Fruit fly (Drosophila melanogaster) whole organism, prepupa: Measurements from ENCODE around the gene CG13358.

Source experiments
- CG11294 ChIP-seq: fragments of 200-800 bp; sonication (Bioruptor generic); IDR thresholded peaks from 2 replicates; pipeline ENCODE4 v1.3.6; 2022; ENCODE audit warnings: missing biosample characterization, missing genetic modification characterization
- CG3032 ChIP-seq: fragments of 200-800 bp; optimal IDR thresholded peaks from 2 replicates; lab custom pipeline; 2019; ENCODE audit warnings: missing biosample characterization, mild to moderate bottlenecking, missing genetic modification characterization, moderate library complexity
- CG34406 ChIP-seq: fragments of 200-800 bp; sonication (Bioruptor generic); optimal IDR thresholded peaks from 3 replicates; lab custom pipeline; 2016; ENCODE audit warnings: missing biosample characterization, missing genetic modification characterization
- CG6163 ChIP-seq: fragments of 200-800 bp; sonication (Bioruptor generic); IDR thresholded peaks from 3 replicates; pipeline ENCODE4 v1.3.6; 2022; ENCODE audit warnings: missing biosample characterization, missing genetic modification characterization
- CG6808 ChIP-seq: fragments of 200-800 bp; sonication (Bioruptor generic); optimal IDR thresholded peaks from 3 replicates; lab custom pipeline; 2017; ENCODE audit warnings: missing biosample characterization, missing genetic modification characterization, mild to moderate bottlenecking, moderate library complexity, missing genetic modification reagents
- CG8632 ChIP-seq: fragments of 200-800 bp; sonication (Bioruptor generic); optimal IDR thresholded peaks from 3 replicates; lab custom pipeline; 2016; ENCODE audit warnings: missing biosample characterization, missing genetic modification characterization
- CG9139 ChIP-seq: fragments of 200-800 bp; sonication (Bioruptor generic); optimal IDR thresholded peaks from 3 replicates; lab custom pipeline; 2017; ENCODE audit warnings: missing biosample characterization, mild to moderate bottlenecking, missing genetic modification characterization
- Eip78C ChIP-seq: fragments of 200-800 bp; sonication (Bioruptor generic); peaks from one replicate; lab custom pipeline; 2016; ENCODE audit warnings: missing biosample characterization, missing genetic modification characterization
- Eip93F ChIP-seq: fragments of 200-800 bp; sonication (Bioruptor generic); optimal IDR thresholded peaks from 2 replicates; lab custom pipeline; 2016; ENCODE audit warnings: missing biosample characterization, mild to moderate bottlenecking, missing genetic modification characterization
- Ets21C ChIP-seq: fragments of 200-800 bp; sonication (Bioruptor generic); optimal IDR thresholded peaks from 3 replicates; lab custom pipeline; 2016; ENCODE audit warnings: missing biosample characterization, missing genetic modification characterization
- Gug ChIP-seq: fragments of 200-800 bp; sonication (Bioruptor generic); IDR thresholded peaks from 2 replicates; pipeline ENCODE4 v1.3.6; 2022; ENCODE audit warnings: missing biosample characterization, missing genetic modification characterization
- Hr38 ChIP-seq: sonication (Bioruptor generic); optimal IDR thresholded peaks from 2 replicates; lab custom pipeline; 2016; ENCODE audit warnings: missing biosample characterization, missing genetic modification characterization
- Smox ChIP-seq: fragments of 200-800 bp; sonication (Bioruptor generic); optimal IDR thresholded peaks from 3 replicates; lab custom pipeline; 2016; ENCODE audit warnings: missing biosample characterization, missing genetic modification characterization
- Sox102F ChIP-seq: fragments of 200-800 bp; sonication (Bioruptor generic); optimal IDR thresholded peaks from 2 replicates; lab custom pipeline; 2016; ENCODE audit warnings: missing biosample characterization, mild to moderate bottlenecking, missing genetic modification characterization
- acj6 ChIP-seq: fragments of 200-800 bp; sonication (Bioruptor generic); optimal IDR thresholded peaks from 3 replicates; lab custom pipeline; 2016; ENCODE audit warnings: missing biosample characterization, missing genetic modification characterization
- esn ChIP-seq: fragments of 200-800 bp; sonication (Bioruptor generic); optimal IDR thresholded peaks from 2 replicates; lab custom pipeline; 2016; ENCODE audit warnings: missing biosample characterization, mild to moderate bottlenecking, missing genetic modification characterization, moderate library complexity
- fd85E ChIP-seq: fragments of 200-800 bp; sonication (Bioruptor generic); optimal IDR thresholded peaks from 3 replicates; lab custom pipeline; 2016; ENCODE audit warnings: missing biosample characterization, missing genetic modification characterization
- fkh ChIP-seq: fragments of 200-800 bp; sonication (Bioruptor generic); optimal IDR thresholded peaks from 3 replicates; lab custom pipeline; 2017; ENCODE audit warnings: missing biosample characterization, mild to moderate bottlenecking, missing genetic modification characterization, moderate library complexity
- lz ChIP-seq: fragments of 200-800 bp; sonication (Bioruptor generic); optimal IDR thresholded peaks from 3 replicates; lab custom pipeline; 2016; ENCODE audit warnings: missing biosample characterization, missing genetic modification characterization
- spab ChIP-seq: fragments of 200-800 bp; sonication (Bioruptor generic); optimal IDR thresholded peaks from 2 replicates; lab custom pipeline; 2017; ENCODE audit warnings: missing biosample characterization, mild to moderate bottlenecking, missing genetic modification characterization, missing genetic modification reagents

CG13358 gene

dm6 chrX:755642-756332 lies 48.9 kb downstream of the CG13358 start (continued):
- TF ChIP-seq Eip93F (GFP tag; lab: Kevin White, UChicago) (no peak), CG3032 (tag; lab: Kevin White, UChicago) (peak; percentile 78), Ets21C (peak; percentile 67), lz (peak; percentile 84), CG6808 (peak; percentile 77), CG11294 (GFP tag; lab: Robert Waterston, UW) (peak; percentile 82), CG6163 (GFP tag; lab: Robert Waterston, UW) (no peak; the same call in 1 of the 3 replicates), CG9139 (GFP tag; lab: Kevin White, UChicago) (peak; percentile 66), Gug (GFP tag; lab: Robert Waterston, UW) (peak; percentile 90)

dm6 chrX:753553-753952 lies 51.2 kb downstream of the CG13358 start, which contains the start of gene CG13361:
TSS of gene CG13361 (minus strand) at chrX:753653.
- TF ChIP-seq CG8632 (no peak), Smox (no peak), Ets21C (no peak), acj6 (GFP tag; lab: Kevin White, UChicago) (no peak), esn (GFP tag; lab: Kevin White, UChicago) (no peak), fd85E (GFP tag; lab: Kevin White, UChicago) (no peak), CG3032 (tag; lab: Kevin White, UChicago) (no peak), CG9139 (GFP tag; lab: Kevin White, UChicago) (no peak), CG34406 (GFP tag; lab: Kevin White, UChicago) (no peak), fkh (GFP tag; lab: Kevin White, UChicago) (no peak), Eip93F (GFP tag; lab: Kevin White, UChicago) (no peak), Hr38 (GFP tag; lab: Kevin White, UChicago) (no peak), spab (GFP tag; lab: Kevin White, UChicago) (no peak), Sox102F (no peak), lz (no peak), CG6163 (GFP tag; lab: Robert Waterston, UW) (no peak), Eip78C (GFP tag; lab: Kevin White, UChicago) (no peak)
- TF ChIP-seq, all 60 proteins: peak for 0
